Fruit fly (Drosophila melanogaster): ENCODE results near the gene GMF.

The GMF gene

DNA sequence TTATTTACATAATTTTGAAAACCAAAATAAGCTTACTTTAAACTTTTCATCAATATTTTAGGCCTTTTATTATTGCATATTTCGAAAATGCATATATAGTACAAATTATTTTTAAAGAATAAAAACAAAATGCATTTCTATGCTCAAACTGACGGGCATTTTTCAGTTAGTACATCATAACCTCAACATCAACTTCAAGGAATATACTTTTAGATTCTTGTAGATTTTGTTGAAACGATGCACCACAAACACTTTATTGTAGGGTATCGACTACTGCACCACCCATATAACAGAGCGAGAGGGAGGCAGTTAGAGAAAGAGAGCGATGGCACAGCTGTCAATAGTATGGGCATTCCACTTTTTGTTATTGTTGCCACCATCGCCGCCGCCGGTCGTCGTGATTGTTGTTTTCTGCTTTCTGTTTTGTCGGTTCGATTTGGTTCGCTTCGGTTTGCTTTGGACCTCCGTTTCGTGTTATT is 22.9 kb downstream of the GMF start (continued):
- TF ChIP-seq CG2120 (GFP tag; optimal IDR thresholded peaks at IDR 0.05) (peak; percentile 65), Antp (GFP tag; optimal IDR thresholded peaks at IDR 0.05) (peak; percentile 87), gt (GFP tag; IDR thresholded peaks at IDR 0.05) (0 out of 2 replicates have a peak, but pooled peaks have one; percentile 46), bab2 (GFP tag; optimal IDR thresholded peaks at IDR 0.05) (peak; percentile 82), Hand (GFP tag; optimal IDR thresholded peaks at IDR 0.05) (peak; percentile 59), CG6813 (GFP tag; optimal IDR thresholded peaks at IDR 0.05) (peak; percentile 78), fd64A (GFP tag; optimal IDR thresholded peaks at IDR 0.05) (peak; percentile 81), Atf6 (GFP tag; IDR thresholded peaks at IDR 0.05) (peak; percentile 66), Hr51 (GFP tag; optimal IDR thresholded peaks at IDR 0.05) (peak; percentile 68 to 97), Dref (GFP tag; IDR thresholded peaks at IDR 0.05) (no peak), CG6254 (GFP tag; optimal IDR thresholded peaks at IDR 0.05) (peak; percentile 87), Hmx (GFP tag; optimal IDR thresholded peaks at IDR 0.05) (peak; percentile 74), NFAT (GFP tag; IDR thresholded peaks at IDR 0.05) (no peak), CG12219 (GFP tag; optimal IDR thresholded peaks at IDR 0.05) (peak; percentile 91), PHDP (tag; optimal IDR thresholded peaks at IDR 0.05) (peak; percentile 94), pros (GFP tag; optimal IDR thresholded peaks at IDR 0.05) (no peak), chn (GFP tag; optimal IDR thresholded peaks at IDR 0.05) (peak; percentile 85), fd96Cb (tag; optimal IDR thresholded peaks at IDR 0.05) (peak; percentile 96), sqz (GFP tag; optimal IDR thresholded peaks at IDR 0.05) (peak; percentile 86), CG18599 (GFP tag; optimal IDR thresholded peaks at IDR 0.05) (peak; percentile 85), CG11093 (GFP tag; IDR thresholded peaks at IDR 0.05) (peak; percentile 79), CG10462 (GFP tag; optimal IDR thresholded peaks at IDR 0.05) (peak; percentile 89), CG15269 (tag; optimal IDR thresholded peaks at IDR 0.05) (peak; percentile 94), stwl (tag; optimal IDR thresholded peaks at IDR 0.05) (peak; percentile 48), CrebB (tag; optimal IDR thresholded peaks at IDR 0.05) (peak; percentile 75), CG12942 (GFP tag; optimal IDR thresholded peaks at IDR 0.05) (peak; percentile 88), ems (GFP tag; optimal IDR thresholded peaks at IDR 0.05) (peak; percentile 88), CG7839 (tag; optimal IDR thresholded peaks at IDR 0.05) (peak; percentile 94), slou (GFP tag; optimal IDR thresholded peaks at IDR 0.05) (peak; percentile 80), CG17359 (tag; optimal IDR thresholded peaks at IDR 0.05) (peak; percentile 95), Nf-YA (GFP tag; IDR thresholded peaks at IDR 0.05) (0 out of 2 replicates have a peak, but pooled peaks have one; percentile 12), mam (GFP tag; optimal IDR thresholded peaks at IDR 0.05) (peak; percentile 80), CG10979 (tag; optimal IDR thresholded peaks at IDR 0.05) (peak; percentile 95), grn (GFP tag; optimal IDR thresholded peaks at IDR 0.05) (peak; percentile 60), CG6854 (GFP tag; optimal IDR thresholded peaks at IDR 0.05) (peak; percentile 52), seq (GFP tag; IDR thresholded peaks at IDR 0.05) (peak; percentile 83), Fer3 (tag; optimal IDR thresholded peaks at IDR 0.05) (peak; percentile 72), Xrp1 (GFP tag; IDR thresholded peaks at IDR 0.05) (peak; percentile 79), CG12071 (GFP tag; optimal IDR thresholded peaks at IDR 0.05) (peak; percentile 87), ERR (GFP tag; optimal IDR thresholded peaks at IDR 0.05) (peak; percentile 57), CG31441 (GFP tag; IDR thresholded peaks at IDR 0.05) (peak; percentile 97), tna (GFP tag; IDR thresholded peaks at IDR 0.05; ENCODE audit: partially characterized antibody) (no peak), CG6654 (GFP tag; optimal IDR thresholded peaks at IDR 0.05) (peak; percentile 77), Oli (tag; optimal IDR thresholded peaks at IDR 0.05) (peak; percentile 97), ash1 (GFP tag; optimal IDR thresholded peaks at IDR 0.05) (no peak), CG30403 (GFP tag; optimal IDR thresholded peaks at IDR 0.05) (peak; percentile 96), cato (GFP tag; optimal IDR thresholded peaks at IDR 0.05; ENCODE audit: borderline replicate concordance) (peak; percentile 90), CG10654 (GFP tag; optimal IDR thresholded peaks at IDR 0.05) (peak; percentile 92), Ravus (GFP tag; IDR thresholded peaks at IDR 0.05) (no peak), chif (GFP tag; optimal IDR thresholded peaks at IDR 0.05) (peak; percentile 86 to 94)

Data from whole organism, embryonic.